Worm (Caenorhabditis elegans): ENCODE data around the gene irld-24.

- no peak for TF ChIP-seq him-1 (tag; optimal IDR thresholded peaks at IDR 0.05)
- TF ChIP-seq dao-5 (tag; optimal IDR thresholded peaks at IDR 0.05) = no peak
Measured at ce11 chrX:13937910-13938309, 48.5 kb upstream of the irld-24 start.

Measured in whole organism, L4/young adult.